Fruit fly (Drosophila melanogaster) whole organism, embryonic: Measurements from ENCODE around the gene nbs.

Experiments used
- Aef1 ChIP-seq: fragments of 200-800 bp; sonication (Bioruptor generic); IDR thresholded peaks from 3 replicates; pipeline ENCODE4 v1.3.6; 2022; ENCODE audit warnings: missing biosample characterization, missing genetic modification characterization
- Antp ChIP-seq: fragments of 200-800 bp; sonication (Bioruptor generic); optimal IDR thresholded peaks from 3 replicates; lab custom pipeline; 2016; ENCODE audit warnings: missing biosample characterization, missing genetic modification characterization
- Awh ChIP-seq: fragments of 200-800 bp; sonication (Bioruptor generic); IDR thresholded peaks from 2 replicates; pipeline ENCODE4, ENCODE4 v1.3.6; 2022; ENCODE audit warnings: missing biosample characterization, missing genetic modification characterization
- Bdp1 ChIP-seq: fragments of 200-800 bp; sonication (Bioruptor generic); optimal IDR thresholded peaks from 3 replicates; lab custom pipeline; 2016; ENCODE audit warnings: missing biosample characterization, missing genetic modification characterization
- CG10147 ChIP-seq: fragments of 200-800 bp; sonication (Bioruptor generic); optimal IDR thresholded peaks from 2 replicates; lab custom pipeline; 2019; ENCODE audit warnings: missing biosample characterization, mild to moderate bottlenecking, missing genetic modification characterization, moderate library complexity
- CG10267 ChIP-seq: fragments of 200-800 bp; sonication (Bioruptor generic); optimal IDR thresholded peaks from 2 replicates; lab custom pipeline; 2018; ENCODE audit warnings: missing biosample characterization, mild to moderate bottlenecking, missing genetic modification characterization, moderate library complexity
- CG10654 ChIP-seq: fragments of 200-800 bp; sonication (Bioruptor generic); optimal IDR thresholded peaks from 2 replicates; lab custom pipeline; 2016; ENCODE audit warnings: missing biosample characterization, missing genetic modification characterization
- CG13287 ChIP-seq: fragments of 200-800 bp; sonication (Bioruptor generic); IDR thresholded peaks from 2 replicates; pipeline ENCODE4 v1.3.6; 2022; ENCODE audit warnings: missing biosample characterization, missing genetic modification characterization; ENCODE audit not compliant: partially characterized antibody
- CG13424 ChIP-seq: fragments of 200-800 bp; sonication (Bioruptor generic); optimal IDR thresholded peaks from 2 replicates; lab custom pipeline; 2019; ENCODE audit warnings: missing biosample characterization, mild to moderate bottlenecking, missing genetic modification characterization, moderate library complexity
- CG16779 ChIP-seq: fragments of 200-800 bp; sonication (Bioruptor generic); IDR thresholded peaks from 2 replicates; pipeline ENCODE4 v1.3.6; 2022; ENCODE audit warnings: missing biosample characterization, missing genetic modification characterization
- CG2120 ChIP-seq: fragments of 200-800 bp; sonication (Bioruptor generic); optimal IDR thresholded peaks from 3 replicates; lab custom pipeline; 2016; ENCODE audit warnings: missing biosample characterization, missing genetic modification characterization
- CG2129 ChIP-seq: fragments of 200-800 bp; sonication (Bioruptor generic); IDR thresholded peaks from 2 replicates; pipeline ENCODE4 v1.3.6; 2022; ENCODE audit warnings: missing biosample characterization, missing genetic modification characterization; ENCODE audit not compliant: partially characterized antibody
- CG2712 ChIP-seq: fragments of 200-800 bp; optimal IDR thresholded peaks from 3 replicates; lab custom pipeline; 2019; ENCODE audit warnings: missing biosample characterization, mild to moderate bottlenecking, missing genetic modification characterization, moderate library complexity
- CG3838 ChIP-seq: fragments of 200-800 bp; sonication (Bioruptor generic); optimal IDR thresholded peaks from 3 replicates; lab custom pipeline; 2016; ENCODE audit warnings: missing biosample characterization, missing genetic modification characterization
- CG3847 ChIP-seq: fragments of 200-800 bp; sonication (Bioruptor generic); IDR thresholded peaks from 2 replicates; pipeline ENCODE4 v1.3.6; 2022; ENCODE audit warnings: missing biosample characterization, missing genetic modification characterization
- CG3995 ChIP-seq: fragments of 200-800 bp; sonication (Bioruptor generic); optimal IDR thresholded peaks from 3 replicates; lab custom pipeline; 2016; ENCODE audit warnings: missing biosample characterization, missing genetic modification characterization
- CG6683 ChIP-seq: fragments of 200-800 bp; sonication (Bioruptor generic); optimal IDR thresholded peaks from 2 replicates; lab custom pipeline; 2017; ENCODE audit warnings: missing biosample characterization, mild to moderate bottlenecking, missing genetic modification characterization, missing genetic modification reagents
- CG7963 ChIP-seq: fragments of 200-800 bp; sonication (Bioruptor generic); IDR thresholded peaks from 3 replicates; pipeline ENCODE4 v1.3.6; 2022; ENCODE audit warnings: missing biosample characterization, missing genetic modification characterization; ENCODE audit not compliant: partially characterized antibody
- CG8089 ChIP-seq: fragments of 200-800 bp; sonication (Bioruptor generic); optimal IDR thresholded peaks from 3 replicates; lab custom pipeline; 2016; ENCODE audit warnings: missing biosample characterization, missing genetic modification characterization
- Chrac-16 ChIP-seq: fragments of 200-800 bp; sonication (Bioruptor generic); optimal IDR thresholded peaks from 3 replicates; lab custom pipeline; 2016; ENCODE audit warnings: missing biosample characterization, missing genetic modification characterization
- D19A ChIP-seq: fragments of 200-800 bp; optimal IDR thresholded peaks from 3 replicates; lab custom pipeline; 2019; ENCODE audit warnings: missing biosample characterization, mild to moderate bottlenecking, missing genetic modification characterization, moderate library complexity
- Dp ChIP-seq: fragments of 200-800 bp; sonication (Bioruptor generic); optimal IDR thresholded peaks from 2 replicates; lab custom pipeline; 2018; ENCODE audit warnings: missing biosample characterization, mild to moderate bottlenecking, missing genetic modification characterization, moderate library complexity
- Dref ChIP-seq: fragments of 200-800 bp; sonication (Bioruptor generic); IDR thresholded peaks from 2 replicates; pipeline ENCODE4 v1.3.6; 2022; ENCODE audit warnings: missing biosample characterization, missing genetic modification characterization
- Drgx ChIP-seq: fragments of 200-800 bp; sonication (Bioruptor generic); IDR thresholded peaks from 2 replicates; pipeline ENCODE4 v1.3.6; 2022; ENCODE audit warnings: missing biosample characterization, missing genetic modification characterization
- Eip74EF ChIP-seq, 2 experiments: fragments of 200-800 bp in 1 of 2; fragments of >200 bp in 1 of 2; sonication (Bioruptor generic) in 1 of 2; optimal IDR thresholded peaks; 2 replicates each; lab custom pipeline; 2017 to 2019; ENCODE audit warnings: missing biosample characterization in 2 of 2, missing genetic modification characterization in 2 of 2, mild to moderate bottlenecking in 1 of 2, moderate library complexity in 1 of 2
- Mad ChIP-seq: fragments of 200-800 bp; sonication (Bioruptor generic); optimal IDR thresholded peaks from 2 replicates; lab custom pipeline; 2016; ENCODE audit warnings: missing biosample characterization, missing genetic modification characterization
- Med ChIP-seq: fragments of 200-800 bp; sonication (Bioruptor generic); peaks from one replicate; lab custom pipeline; 2016; ENCODE audit warnings: missing biosample characterization, missing genetic modification characterization, mild to moderate bottlenecking, inconsistent platforms, moderate library complexity
- Nf-YC ChIP-seq: fragments of 200-800 bp; optimal IDR thresholded peaks from 3 replicates; lab custom pipeline; 2019; ENCODE audit warnings: missing biosample characterization, mild to moderate bottlenecking, missing genetic modification characterization, moderate library complexity
- Sox102F ChIP-seq: fragments of 200-800 bp; sonication (Bioruptor generic); optimal IDR thresholded peaks from 2 replicates; lab custom pipeline; 2018; ENCODE audit warnings: missing biosample characterization, mild to moderate bottlenecking, missing genetic modification characterization, moderate library complexity
- Sry-δ ChIP-seq: fragments of 200-800 bp; sonication (Bioruptor generic); optimal IDR thresholded peaks from 2 replicates; lab custom pipeline; 2016; ENCODE audit warnings: missing biosample characterization, missing genetic modification characterization
- Xbp1 ChIP-seq: fragments of 200-800 bp; sonication (Bioruptor generic); optimal IDR thresholded peaks from 3 replicates; lab custom pipeline; 2016; ENCODE audit warnings: missing biosample characterization, mild to moderate bottlenecking, missing genetic modification characterization
- br ChIP-seq: fragments of >200 bp; optimal IDR thresholded peaks from 2 replicates; lab custom pipeline; 2017
- dati ChIP-seq: fragments of 200-800 bp; sonication (Bioruptor generic); IDR thresholded peaks from 2 replicates; pipeline ENCODE4 v1.3.6; 2022; ENCODE audit warnings: missing biosample characterization, missing genetic modification characterization
- eve ChIP-seq, 2 experiments: fragments of >200 bp; optimal IDR thresholded peaks; 2 replicates each; lab custom pipeline; 2017; ENCODE audit warnings: missing biosample characterization in 2 of 2, missing genetic modification characterization in 2 of 2
- fd3F ChIP-seq: fragments of 200-800 bp; sonication (Bioruptor generic); optimal IDR thresholded peaks from 2 replicates; lab custom pipeline; 2018; ENCODE audit warnings: missing biosample characterization, mild to moderate bottlenecking, missing genetic modification characterization, moderate library complexity
- grn ChIP-seq: fragments of 200-800 bp; sonication (Bioruptor generic); optimal IDR thresholded peaks from 3 replicates; lab custom pipeline; 2017; ENCODE audit warnings: missing biosample characterization, missing genetic modification characterization
- hbn ChIP-seq: fragments of 200-800 bp; sonication (Bioruptor generic); IDR thresholded peaks from 2 replicates; pipeline ENCODE4 v1.3.6; 2022; ENCODE audit warnings: missing biosample characterization, missing genetic modification characterization; ENCODE audit not compliant: partially characterized antibody
- hth ChIP-seq: fragments of >200 bp; optimal IDR thresholded peaks from 2 replicates; lab custom pipeline; 2017; ENCODE audit warnings: inconsistent platforms
- inv ChIP-seq: fragments of 200-800 bp; sonication (Bioruptor generic); IDR thresholded peaks from 2 replicates; pipeline ENCODE4 v1.3.6; 2022; ENCODE audit warnings: missing biosample characterization, missing genetic modification characterization; ENCODE audit not compliant: partially characterized antibody
- ken ChIP-seq: fragments of 200-800 bp; sonication (Bioruptor generic); IDR thresholded peaks from 3 replicates; pipeline ENCODE4 v1.3.6; 2022; ENCODE audit warnings: missing biosample characterization, missing genetic modification characterization
- nau ChIP-seq: fragments of 200-800 bp; sonication (Bioruptor generic); optimal IDR thresholded peaks from 3 replicates; lab custom pipeline; 2017; ENCODE audit warnings: missing biosample characterization, mild to moderate bottlenecking, missing genetic modification characterization, missing genetic modification reagents
- onecut ChIP-seq: fragments of 200-800 bp; sonication (Bioruptor generic); IDR thresholded peaks from 2 replicates; pipeline ENCODE4 v1.3.6; 2022; ENCODE audit warnings: missing biosample characterization, missing genetic modification characterization
- psq ChIP-seq: fragments of 200-800 bp; sonication (Bioruptor generic); optimal IDR thresholded peaks from 2 replicates; lab custom pipeline; 2017; ENCODE audit warnings: missing biosample characterization, missing genetic modification characterization
- run ChIP-seq: fragments of 200-800 bp; sonication (Bioruptor generic); optimal IDR thresholded peaks from 3 replicates; lab custom pipeline; 2018; ENCODE audit warnings: missing biosample characterization, mild to moderate bottlenecking, missing genetic modification characterization
- slbo ChIP-seq: fragments of 200-800 bp; sonication (Bioruptor generic); IDR thresholded peaks from 2 replicates; pipeline ENCODE4 v1.3.6; 2022; ENCODE audit warnings: missing biosample characterization, missing genetic modification characterization
- tap ChIP-seq: fragments of 200-800 bp; optimal IDR thresholded peaks from 3 replicates; lab custom pipeline; 2019; ENCODE audit warnings: missing biosample characterization, mild to moderate bottlenecking, missing genetic modification characterization, moderate library complexity
- tna ChIP-seq: fragments of 200-800 bp; sonication (Bioruptor generic); IDR thresholded peaks from 2 replicates; pipeline ENCODE4 v1.3.6; 2022; ENCODE audit warnings: missing biosample characterization, missing genetic modification characterization; ENCODE audit not compliant: partially characterized antibody
- tx ChIP-seq: fragments of 200-800 bp; sonication (Bioruptor generic); optimal IDR thresholded peaks from 2 replicates; lab custom pipeline; 2016; ENCODE audit warnings: missing biosample characterization, missing genetic modification characterization
- usp ChIP-seq: fragments of >200 bp; optimal IDR thresholded peaks from 2 replicates; lab custom pipeline; 2017; ENCODE audit warnings: missing biosample characterization, missing genetic modification characterization

Gene nbs

DNA sequence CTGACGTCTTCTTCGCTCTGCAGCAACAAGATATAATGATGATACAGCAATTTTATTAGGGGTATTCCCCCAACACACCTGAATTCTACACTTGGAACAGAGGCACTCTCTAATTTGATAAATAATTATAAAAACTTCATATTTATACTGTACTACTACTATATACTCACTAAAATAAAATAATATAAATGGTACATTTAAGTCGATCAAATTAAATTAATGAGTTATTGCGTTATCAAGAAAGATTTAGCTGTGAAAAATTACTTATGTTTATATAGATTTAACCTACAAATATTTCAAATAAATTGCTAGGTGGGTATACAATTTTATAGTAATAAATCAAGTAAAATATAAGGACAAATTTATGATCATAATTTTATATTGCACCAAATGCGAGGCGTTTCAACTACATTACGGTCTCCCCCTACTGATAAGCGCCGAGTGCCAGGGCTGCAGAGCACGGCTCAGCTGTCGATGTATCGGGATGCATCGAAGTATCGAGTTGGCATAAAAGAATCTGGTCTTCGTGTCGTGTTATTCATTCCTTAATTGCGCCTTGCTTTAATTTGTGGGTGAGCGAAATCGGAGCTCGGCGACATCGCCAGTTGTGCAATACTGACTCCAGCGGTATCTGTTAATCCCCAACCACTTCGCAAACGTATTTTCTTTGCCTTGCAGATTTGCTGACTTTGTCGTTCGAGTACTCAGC is 9.0 kb downstream of the nbs start, which contains the start of gene vsg (continued):
- TF ChIP-seq CG2129 (GFP tag; lab: Robert Waterston, UW), result peak; percentile 57; the same call in 1 of the 2 replicates
- no peak for TF ChIP-seq usp (GFP tag; lab: Kevin White, UChicago)
- TF ChIP-seq CG13424 (tag; lab: Kevin White, UChicago), result peak; percentile 92
- TF ChIP-seq Dref, result peak; percentile 79
- peak; percentile 85 for TF ChIP-seq Nf-YC
- peak; percentile 32 for TF ChIP-seq run (tag; lab: Kevin White, UChicago)
- peak; percentile 89 for TF ChIP-seq Med
- TF ChIP-seq Drgx (GFP tag; lab: Robert Waterston, UW), result peak; percentile 36; the same call in 1 of the 2 replicates
- peak; percentile 79 for TF ChIP-seq CG13287 (GFP tag; lab: Robert Waterston, UW)
- TF ChIP-seq CG3847 (GFP tag; lab: Robert Waterston, UW), result peak; percentile 62
- TF ChIP-seq CG10654 (GFP tag; lab: Kevin White, UChicago), result peak; percentile 60
- peak; percentile 74 for TF ChIP-seq fd3F (GFP tag; lab: Kevin White, UChicago)
- peak; percentile 6 for TF ChIP-seq tx (GFP tag; lab: Kevin White, UChicago)
- TF ChIP-seq CG7963 (GFP tag; lab: Robert Waterston, UW), result peak; percentile 84
- TF ChIP-seq br (lab: Kevin White, UChicago), result no peak
- TF ChIP-seq dati (GFP tag; lab: Robert Waterston, UW), result no peak
- TF ChIP-seq D19A (tag; lab: Kevin White, UChicago), result peak; percentile 78
- TF ChIP-seq Chrac-16 (GFP tag; lab: Kevin White, UChicago), result peak; percentile 74
- TF ChIP-seq hbn, result peak; percentile 64
- 0 out of 2 replicates have a peak, but pooled peaks have one; percentile 38 for TF ChIP-seq CG16779
- no peak for TF ChIP-seq CG8089 (GFP tag; lab: Kevin White, UChicago)
- peak; percentile 21; the same call in 1 of the 2 replicates for TF ChIP-seq onecut (GFP tag; lab: Robert Waterston, UW)
- TF ChIP-seq hth (lab: Kevin White, UChicago), result no peak
- TF ChIP-seq Xbp1 (GFP tag; lab: Kevin White, UChicago), result peak; percentile 78
- no peak for TF ChIP-seq eve (GFP tag; optimal IDR thresholded peaks at IDR 0.05; lab: Kevin White, UChicago)
- 0 out of 2 replicates have a peak, but pooled peaks have one; percentile 18 for TF ChIP-seq Awh
- TF ChIP-seq Aef1, result peak; percentile 55; the same call in 2 of the 3 replicates
- TF ChIP-seq CG6683, result peak; percentile 35
- TF ChIP-seq inv (GFP tag; lab: Robert Waterston, UW), result peak; percentile 83
- no peak for TF ChIP-seq CG3838 (GFP tag; lab: Kevin White, UChicago)
- TF ChIP-seq Sox102F (GFP tag; lab: Kevin White, UChicago), result peak; percentile 82
- TF ChIP-seq Mad (GFP tag; lab: Kevin White, UChicago), result peak; percentile 8
- peak; percentile 91 for TF ChIP-seq CG2712 (tag; lab: Kevin White, UChicago)
- TF ChIP-seq nau (GFP tag; lab: Kevin White, UChicago), result no peak
- TF ChIP-seq ken (GFP tag; lab: Robert Waterston, UW), result peak; percentile 56
- TF ChIP-seq CG10267, result peak; percentile 84
- TF ChIP-seq tna (GFP tag; lab: Robert Waterston, UW), result peak; percentile 74
- no peak for TF ChIP-seq Dp (GFP tag; lab: Kevin White, UChicago)
- peak; percentile 68 for TF ChIP-seq tap
- peak in 1 of 2 experiments; percentile 64 for TF ChIP-seq Eip74EF (GFP tag; optimal IDR thresholded peaks at IDR 0.05; lab: Kevin White, UChicago)
- peak; percentile 1 for TF ChIP-seq grn (GFP tag; lab: Kevin White, UChicago)
- TF ChIP-seq Antp (GFP tag; lab: Kevin White, UChicago), result peak; percentile 35
- TF ChIP-seq Sry-δ (GFP tag; lab: Kevin White, UChicago), result peak; percentile 65
- TF ChIP-seq Bdp1, result no peak
- peak; percentile 78 for TF ChIP-seq CG2120
- TF ChIP-seq CG10147 (GFP tag; lab: Kevin White, UChicago), result peak; percentile 76
- TF ChIP-seq slbo (GFP tag; lab: Robert Waterston, UW), result peak; percentile 78
- peak; percentile 37 for TF ChIP-seq psq (GFP tag; lab: Kevin White, UChicago)
- TF ChIP-seq CG3995 (GFP tag; lab: Kevin White, UChicago), result peak; percentile 48
